Worm (Caenorhabditis elegans) whole organism, L1 larva: ENCODE measurements around the gene srh-30.
A peak's percentile ranks its signal among the peaks of the same experiment; 100 is the strongest.

Experiments used
- ceh-90 ChIP-seq: sonication (generic microtip); optimal IDR thresholded peaks from 2 replicates; lab custom pipeline; 2016; ENCODE audit warnings: missing genetic modification characterization, missing compliant biosample characterization
- dsc-1 ChIP-seq: sonication (generic microtip); optimal IDR thresholded peaks from 2 replicates; lab custom pipeline; 2016; ENCODE audit warnings: mild to moderate bottlenecking, missing genetic modification characterization, missing compliant biosample characterization
- efl-1 ChIP-seq, 4 experiments: fragments of 150-350 bp; optimal IDR thresholded peaks in 3 of 4; peaks in 1 of 4; 1 replicate in 1 of 4; 2 replicates in 3 of 4; lab custom pipeline; 2014; ENCODE audit warnings: missing biosample characterization in 2 of 4, missing genetic modification characterization in 2 of 4, missing genetic modification reagents in 2 of 4
- efl-3 ChIP-seq: fragments of 200-800 bp; sonication (Bioruptor generic); optimal IDR thresholded peaks from 2 replicates; lab custom pipeline; 2018; ENCODE audit warnings: mild to moderate bottlenecking, missing genetic modification characterization, missing compliant biosample characterization
- egl-13 ChIP-seq: sonication (generic microtip); optimal IDR thresholded peaks from 2 replicates; lab custom pipeline; 2016; ENCODE audit warnings: missing genotype, missing genetic modification reagents, missing genetic modification characterization, missing compliant biosample characterization
- fkh-8 ChIP-seq: sonication (generic microtip); optimal IDR thresholded peaks from 2 replicates; lab custom pipeline; 2016; ENCODE audit warnings: mild to moderate bottlenecking, missing genetic modification characterization, missing compliant biosample characterization
- fos-1 ChIP-seq: fragments of 150-350 bp; optimal IDR thresholded peaks from 2 replicates; lab custom pipeline; 2014; ENCODE audit warnings: missing biosample characterization, missing genetic modification characterization
- lin-14 ChIP-seq: fragments of 200-800 bp; sonication (Bioruptor generic); optimal IDR thresholded peaks from 2 replicates; lab custom pipeline; 2018; ENCODE audit warnings: mild to moderate bottlenecking, missing genetic modification characterization, moderate library complexity, missing compliant biosample characterization
- lin-35 ChIP-seq, 2 experiments: fragments of 150-350 bp; optimal IDR thresholded peaks; 2 replicates each; lab custom pipeline; 2014; ENCODE audit warnings: missing biosample characterization in 2 of 2, missing genetic modification characterization in 2 of 2, missing genetic modification reagents in 2 of 2
- nhr-47 ChIP-seq: sonication (generic microtip); optimal IDR thresholded peaks from 2 replicates; lab custom pipeline; 2016; ENCODE audit warnings: mild to moderate bottlenecking, missing genetic modification characterization, moderate library complexity, missing compliant biosample characterization
- sox-4 ChIP-seq: sonication (generic microtip); optimal IDR thresholded peaks from 2 replicates; lab custom pipeline; 2016; ENCODE audit warnings: missing genetic modification characterization, missing compliant biosample characterization
- vab-15 ChIP-seq: sonication (generic microtip); optimal IDR thresholded peaks from 2 replicates; lab custom pipeline; 2017; ENCODE audit warnings: missing genotype, mild to moderate bottlenecking, missing genetic modification characterization, missing compliant biosample characterization

Gene srh-30

ce11 chrV:6726279-6726678 is 45.3 kb downstream of the srh-30 start:
- peak; percentile 52 for TF ChIP-seq lin-14 (GFP tag; lab: Kevin White, UChicago)
- TF ChIP-seq lin-35 (GFP tag; optimal IDR thresholded peaks at IDR 0.05; lab: Kevin White, UChicago), result no peak
- TF ChIP-seq fkh-8 (tag; lab: Kevin White, UChicago), result peak; percentile 4
- peak; percentile 85 for TF ChIP-seq dsc-1 (tag; lab: Kevin White, UChicago)
- no peak for TF ChIP-seq vab-15
- TF ChIP-seq nhr-47 (tag; lab: Kevin White, UChicago), result no peak
- no peak for TF ChIP-seq efl-1 (optimal IDR thresholded peaks at IDR 0.05; lab: Kevin White, UChicago)
- peak in 1 of 2 experiments; percentile 59 for TF ChIP-seq efl-1 (GFP tag; optimal IDR thresholded peaks at IDR 0.05 in 1 of 2; lab: Kevin White, UChicago)
- peak; percentile 15 for TF ChIP-seq egl-13

- TF ChIP-seq fos-1 (tag; lab: Kevin White, UChicago), result no peak
- TF ChIP-seq efl-3 (GFP tag; lab: Kevin White, UChicago), result no peak
- TF ChIP-seq ceh-90, result no peak
- TF ChIP-seq sox-4 (tag; lab: Kevin White, UChicago), result no peak
These were observed 49.2 kb downstream of the srh-30 start, which contains the start of gene ZC487.2 for ce11 chrV:6722378-6722777. Gene ZC487.2 (minus strand): TSS chrV:6722478.
